Worm (Caenorhabditis elegans) whole organism, L2 larva: ENCODE data around the gene F41B4.2.

Experiments
- nhr-11 ChIP-seq: fragments of 150-350 bp; optimal IDR thresholded peaks from 2 replicates; lab custom pipeline; 2014; ENCODE audit warnings: missing biosample characterization, missing genetic modification characterization
- skn-1 ChIP-seq: sonication (generic microtip); optimal IDR thresholded peaks from 2 replicates; lab custom pipeline; 2017; ENCODE audit warnings: missing biosample characterization, missing genetic modification characterization

DNA sequence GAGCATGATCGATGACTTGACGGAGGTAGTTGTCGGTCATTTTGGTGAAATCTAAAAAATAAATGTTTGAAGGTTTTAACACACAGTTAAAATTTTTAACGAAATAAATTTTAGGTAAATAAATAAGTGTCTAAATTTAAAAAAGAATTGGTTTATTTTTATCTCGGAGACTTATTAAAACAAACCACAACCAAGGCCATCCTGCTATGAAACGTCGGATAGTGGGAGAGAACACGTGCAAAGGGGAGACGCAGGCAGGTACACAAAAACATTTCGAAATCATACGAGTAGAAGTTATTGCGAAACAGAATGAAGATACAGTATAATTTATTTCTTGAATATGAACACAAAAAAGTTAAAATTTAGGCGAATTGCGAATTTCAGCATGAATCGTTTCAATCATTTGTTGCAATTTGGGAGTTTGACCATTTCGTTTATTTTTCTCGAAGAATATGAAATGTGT is 1.0 kb upstream of the F41B4.2 start, which contains the start of gene F41B4.3:
- TF ChIP-seq skn-1 (no peak), nhr-11 (tag; lab: Kevin White, UChicago) (no peak)
